Fruit fly (Drosophila melanogaster) whole organism, wandering third instar larva: ENCODE measurements around the gene CG46308.

Experiments used
- CG9705 ChIP-seq: fragments of 200-800 bp; sonication (Bioruptor generic); optimal IDR thresholded peaks from 2 replicates; lab custom pipeline; 2018; ENCODE audit warnings: missing biosample characterization, mild to moderate bottlenecking, missing genetic modification characterization
- CrebA ChIP-seq: fragments of 200-800 bp; sonication (Bioruptor generic); optimal IDR thresholded peaks from 2 replicates; lab custom pipeline; 2016; ENCODE audit warnings: missing biosample characterization, mild to moderate bottlenecking, missing genetic modification characterization, borderline replicate concordance
- Dfd ChIP-seq: fragments of >200 bp; optimal IDR thresholded peaks from 2 replicates; lab custom pipeline; 2017; ENCODE audit warnings: missing biosample characterization, missing genetic modification characterization
- Dif ChIP-seq: fragments of 200-275, 200-300 bp; sonication (Bioruptor generic); optimal IDR thresholded peaks from 2 replicates; lab custom pipeline; 2018; ENCODE audit warnings: missing biosample characterization, missing genetic modification characterization; ENCODE audit not compliant: partially characterized antibody
- GATAd ChIP-seq: sonication (Bioruptor generic); optimal IDR thresholded peaks from 2 replicates; lab custom pipeline; 2016; ENCODE audit warnings: missing biosample characterization, missing genetic modification characterization
- HLH106 ChIP-seq: fragments of 200-800 bp; optimal IDR thresholded peaks from 3 replicates; lab custom pipeline; 2019; ENCODE audit warnings: missing biosample characterization, mild to moderate bottlenecking, missing genetic modification characterization, moderate library complexity
- Hnf4 ChIP-seq: fragments of 200-800 bp; sonication (Bioruptor generic); optimal IDR thresholded peaks from 2 replicates; lab custom pipeline; 2016; ENCODE audit warnings: missing biosample characterization, mild to moderate bottlenecking, missing genetic modification characterization
- Hr78 ChIP-seq: fragments of >200 bp; optimal IDR thresholded peaks from 2 replicates; lab custom pipeline; 2017; ENCODE audit warnings: missing biosample characterization, missing genetic modification characterization
- Mio ChIP-seq: sonication (Bioruptor generic); optimal IDR thresholded peaks from 2 replicates; lab custom pipeline; 2016; ENCODE audit warnings: missing biosample characterization, missing genetic modification characterization
- Myc ChIP-seq: fragments of >200 bp; optimal IDR thresholded peaks from 2 replicates; lab custom pipeline; 2017
- OdsH ChIP-seq: fragments of 200-800 bp; sonication (Bioruptor generic); optimal IDR thresholded peaks from 2 replicates; lab custom pipeline; 2016; ENCODE audit warnings: missing biosample characterization, mild to moderate bottlenecking, missing genetic modification characterization
- Rel ChIP-seq, 2 experiments: fragments of 200-800 bp; sonication (Bioruptor generic) in 1 of 2; optimal IDR thresholded peaks; 2 replicates in 1 of 2; 3 replicates in 1 of 2; lab custom pipeline; 2016 to 2019; ENCODE audit warnings: mild to moderate bottlenecking in 2 of 2, missing biosample characterization in 2 of 2, missing genetic modification characterization in 2 of 2, moderate library complexity in 1 of 2
- Sp1 ChIP-seq: fragments of 200-800 bp; sonication (Bioruptor generic); optimal IDR thresholded peaks from 3 replicates; lab custom pipeline; 2019; ENCODE audit warnings: missing biosample characterization, mild to moderate bottlenecking, missing genetic modification characterization, moderate library complexity
- br ChIP-seq: fragments of 200-800 bp; sonication (Bioruptor generic); optimal IDR thresholded peaks from 2 replicates; lab custom pipeline; 2016; ENCODE audit warnings: missing biosample characterization, missing genetic modification characterization
- dl ChIP-seq, 2 experiments: fragments of 175-275, 200-275 bp in 1 of 2; fragments of 200-275 bp in 1 of 2; sonication (Bioruptor generic); optimal IDR thresholded peaks; lab custom pipeline; 2018; ENCODE audit warnings: mild to moderate bottlenecking in 2 of 2, missing biosample characterization in 2 of 2, missing genetic modification characterization in 2 of 2, moderate library complexity in 2 of 2; ENCODE audit not compliant: partially characterized antibody in 2 of 2, insufficient read depth in 1 of 2
- dmrt93B ChIP-seq: fragments of 200-800 bp; sonication (Bioruptor generic); optimal IDR thresholded peaks from 2 replicates; lab custom pipeline; 2018; ENCODE audit warnings: missing biosample characterization, mild to moderate bottlenecking, missing genetic modification characterization
- dsf ChIP-seq: sonication (Bioruptor generic); optimal IDR thresholded peaks from 2 replicates; lab custom pipeline; 2016; ENCODE audit warnings: missing biosample characterization, missing genetic modification characterization, borderline replicate concordance
- ey ChIP-seq: fragments of 200-800 bp; sonication (Bioruptor generic); optimal IDR thresholded peaks from 2 replicates; lab custom pipeline; 2016; ENCODE audit warnings: missing biosample characterization, missing genetic modification characterization
- foxo ChIP-seq, 2 experiments: fragments of 200-800 bp; sonication (Bioruptor generic); optimal IDR thresholded peaks; 2 replicates in 1 of 2; 3 replicates in 1 of 2; lab custom pipeline; 2016 to 2017; ENCODE audit warnings: missing biosample characterization in 2 of 2, missing genetic modification characterization in 2 of 2
- fru ChIP-seq: fragments of 200-800 bp; sonication (Bioruptor generic); optimal IDR thresholded peaks from 3 replicates; lab custom pipeline; 2016; ENCODE audit warnings: missing biosample characterization, mild to moderate bottlenecking, missing genetic modification characterization
- h ChIP-seq: fragments of 200-800 bp; sonication (Bioruptor generic); optimal IDR thresholded peaks from 3 replicates; lab custom pipeline; 2016; ENCODE audit warnings: missing biosample characterization, mild to moderate bottlenecking, missing genetic modification characterization
- jim ChIP-seq: fragments of 175-275, 200-325 bp; sonication (Bioruptor generic); optimal IDR thresholded peaks from 2 replicates; lab custom pipeline; 2016; ENCODE audit warnings: missing biosample characterization, mild to moderate bottlenecking, missing genetic modification characterization
- lola ChIP-seq: fragments of >200 bp; optimal IDR thresholded peaks from 2 replicates; lab custom pipeline; 2017; ENCODE audit warnings: missing biosample characterization, missing genetic modification characterization
- pan ChIP-seq: fragments of >200 bp; optimal IDR thresholded peaks from 2 replicates; lab custom pipeline; 2017
- psq ChIP-seq: fragments of 200-800 bp; sonication (Bioruptor generic); optimal IDR thresholded peaks from 3 replicates; lab custom pipeline; 2017; ENCODE audit warnings: missing biosample characterization, mild to moderate bottlenecking, missing genetic modification characterization, moderate library complexity
- rgr ChIP-seq: fragments of 200-800 bp; sonication (Bioruptor generic); optimal IDR thresholded peaks from 3 replicates; lab custom pipeline; 2016; ENCODE audit warnings: missing biosample characterization, mild to moderate bottlenecking, missing genetic modification characterization
- sage ChIP-seq: fragments of 200-800 bp; sonication (Bioruptor generic); optimal IDR thresholded peaks from 2 replicates; lab custom pipeline; 2016; ENCODE audit warnings: missing biosample characterization, mild to moderate bottlenecking, missing genetic modification characterization
- sv ChIP-seq: fragments of 200-800 bp; sonication (Bioruptor generic); optimal IDR thresholded peaks from 3 replicates; lab custom pipeline; 2016; ENCODE audit warnings: missing biosample characterization, missing genetic modification characterization
- tai ChIP-seq: sonication (Bioruptor generic); optimal IDR thresholded peaks from 2 replicates; lab custom pipeline; 2016; ENCODE audit warnings: missing biosample characterization, missing genetic modification characterization
- usp ChIP-seq: fragments of >200 bp; optimal IDR thresholded peaks from 2 replicates; lab custom pipeline; 2017; ENCODE audit warnings: missing biosample characterization, missing genetic modification characterization
- woc ChIP-seq: sonication (Bioruptor generic); optimal IDR thresholded peaks from 2 replicates; lab custom pipeline; 2016; ENCODE audit warnings: missing biosample characterization, mild to moderate bottlenecking, missing genetic modification characterization

Gene CG46308

dm6 chr2L:13530774-13531173 lies 69.2 kb downstream of the CG46308 start, which contains the start of gene CG33643:
Gene CG33643 (plus strand): TSS chr2L:13531074.
- TF ChIP-seq br (GFP tag; lab: Kevin White, UChicago) (no peak), CG9705 (GFP tag; lab: Kevin White, UChicago) (no peak), Rel (GFP tag; optimal IDR thresholded peaks at IDR 0.05; lab: Kevin White, UChicago) (no peak), Rel (tag; optimal IDR thresholded peaks at IDR 0.05; lab: Kevin White, UChicago) (no peak), Hnf4 (GFP tag; lab: Kevin White, UChicago) (no peak), dmrt93B (GFP tag; lab: Kevin White, UChicago) (no peak), dl (GFP tag; optimal IDR thresholded peaks at IDR 0.05; lab: Kevin White, UChicago; ENCODE audit: insufficient read depth in 1 of 2, partially characterized antibody in 2 of 2) (no peak), dsf (no peak)

- TF ChIP-seq usp (GFP tag; lab: Kevin White, UChicago) (no peak), HLH106 (no peak), pan (lab: Kevin White, UChicago) (no peak), jim (GFP tag; lab: Kevin White, UChicago) (no peak), tai (no peak), foxo (GFP tag; optimal IDR thresholded peaks at IDR 0.05; lab: Kevin White, UChicago) (no peak), OdsH (no peak), Rel (GFP tag; optimal IDR thresholded peaks at IDR 0.05; lab: Kevin White, UChicago) (no peak), Rel (tag; optimal IDR thresholded peaks at IDR 0.05; lab: Kevin White, UChicago) (no peak), h (GFP tag; lab: Kevin White, UChicago) (no peak), psq (GFP tag; lab: Kevin White, UChicago) (no peak), CG9705 (GFP tag; lab: Kevin White, UChicago) (no peak), lola (GFP tag; lab: Kevin White, UChicago) (no peak), Dif (no peak), Myc (lab: Kevin White, UChicago) (no peak), ey (GFP tag; lab: Kevin White, UChicago) (no peak), Hnf4 (GFP tag; lab: Kevin White, UChicago) (no peak), dmrt93B (GFP tag; lab: Kevin White, UChicago) (no peak), dsf (no peak), GATAd (no peak), fru (GFP tag; lab: Kevin White, UChicago) (no peak)
- TF ChIP-seq, all 38 proteins: peak for 0
These were observed 70.2 kb downstream of the CG46308 start, which contains the start of gene CG33644 for dm6 chr2L:13531785-13532184. Gene CG33644 (plus strand): TSS chr2L:13532085.

- TF ChIP-seq pan (lab: Kevin White, UChicago): no peak
- no peak for TF ChIP-seq rgr (GFP tag; lab: Kevin White, UChicago)
- TF ChIP-seq CG9705 (GFP tag; lab: Kevin White, UChicago): no peak
- no peak for TF ChIP-seq Sp1 (GFP tag; lab: Kevin White, UChicago)
- no peak for TF ChIP-seq dl (GFP tag; optimal IDR thresholded peaks at IDR 0.05; lab: Kevin White, UChicago; ENCODE audit: insufficient read depth in 1 of 2, partially characterized antibody in 2 of 2)
- no peak for TF ChIP-seq dmrt93B (GFP tag; lab: Kevin White, UChicago)
- TF ChIP-seq lola (GFP tag; lab: Kevin White, UChicago): no peak
- no peak for TF ChIP-seq Dfd (GFP tag; lab: Kevin White, UChicago)
- no peak for TF ChIP-seq OdsH
These were observed 71.0 kb downstream of the CG46308 start, which contains the start of gene CG33645 for dm6 chr2L:13532524-13532923. Gene CG33645 (plus strand): TSS chr2L:13532824.

- TF ChIP-seq sage (GFP tag; lab: Kevin White, UChicago): no peak
- TF ChIP-seq woc (GFP tag; lab: Kevin White, UChicago): no peak
- no peak for TF ChIP-seq ey (GFP tag; lab: Kevin White, UChicago)
- no peak for TF ChIP-seq jim (GFP tag; lab: Kevin White, UChicago)
- TF ChIP-seq CrebA: no peak
- no peak for TF ChIP-seq sv (GFP tag; lab: Kevin White, UChicago)
- TF ChIP-seq Hr78 (GFP tag; lab: Kevin White, UChicago): no peak
- TF ChIP-seq GATAd: no peak
- no peak for TF ChIP-seq Hnf4 (GFP tag; lab: Kevin White, UChicago)
- no peak for TF ChIP-seq HLH106
- TF ChIP-seq rgr (GFP tag; lab: Kevin White, UChicago): no peak
- no peak for TF ChIP-seq Dfd (GFP tag; lab: Kevin White, UChicago)
- TF ChIP-seq h (GFP tag; lab: Kevin White, UChicago): no peak
- TF ChIP-seq Mio (GFP tag; lab: Kevin White, UChicago): no peak
These were observed 74.1 kb downstream of the CG46308 start, which contains the start of gene CG15638 for dm6 chr2L:13535678-13536077. Gene CG15638 (minus strand): TSS chr2L:13535778.
